Fruit fly (Drosophila melanogaster): ENCODE results near the gene pinta.

The pinta gene

DNA sequence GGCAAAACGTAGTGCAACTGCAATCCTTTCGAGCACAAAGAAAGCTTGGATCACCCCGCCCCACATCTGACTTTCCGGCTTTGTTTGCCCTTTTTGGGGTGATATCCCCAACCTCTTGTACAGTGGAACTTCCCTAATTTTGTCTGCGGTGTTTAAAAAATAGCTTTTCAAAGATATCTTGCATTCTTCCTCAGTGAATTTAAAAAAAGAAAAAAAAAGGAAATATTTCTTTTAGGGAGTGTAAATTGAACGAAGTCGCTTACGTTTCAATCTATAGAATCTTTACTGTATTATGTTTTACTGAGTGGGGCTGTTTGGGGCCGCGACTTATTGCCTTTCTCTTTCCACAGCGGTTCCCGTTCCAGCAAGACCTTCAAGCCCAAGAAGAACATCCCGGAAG lies 3.1 kb downstream of the pinta start (continued):
- no peak for TF ChIP-seq CG4707 (GFP tag; optimal IDR thresholded peaks at IDR 0.05)
- TF ChIP-seq CG5180 (GFP tag; optimal IDR thresholded peaks at IDR 0.05): no peak
- peak; percentile 17 for TF ChIP-seq slou (GFP tag; optimal IDR thresholded peaks at IDR 0.05)
- peak; percentile 56 for TF ChIP-seq CG31441 (GFP tag; IDR thresholded peaks at IDR 0.05)
- TF ChIP-seq pan (optimal IDR thresholded peaks at IDR 0.05): no peak
- TF ChIP-seq pan (GFP tag; optimal IDR thresholded peaks at IDR 0.05 in 1 of 2, IDR thresholded peaks at IDR 0.05 in 1 of 2): peak in 1 of 2 experiments; percentile 86
- TF ChIP-seq Chrac-16 (GFP tag; optimal IDR thresholded peaks at IDR 0.05): peak; percentile 37
- no peak for TF ChIP-seq zen2 (GFP tag; IDR thresholded peaks at IDR 0.05; ENCODE audit: partially characterized antibody)
- TF ChIP-seq Fer3 (tag; optimal IDR thresholded peaks at IDR 0.05): peak; percentile 69
- peak; percentile 26 for TF ChIP-seq phol (tag; optimal IDR thresholded peaks at IDR 0.05)
- no peak for TF ChIP-seq Blimp-1 (GFP tag; optimal IDR thresholded peaks at IDR 0.05)
- peak; percentile 10 for TF ChIP-seq CG12744 (GFP tag; optimal IDR thresholded peaks at IDR 0.05)
- no peak for TF ChIP-seq MTF-1 (GFP tag; optimal IDR thresholded peaks at IDR 0.05; ENCODE audit: borderline replicate concordance)
- peak; percentile 70; the same call in 1 of the 2 replicates for TF ChIP-seq NFAT (GFP tag; IDR thresholded peaks at IDR 0.05)
- no peak for TF ChIP-seq ham (GFP tag; IDR thresholded peaks at IDR 0.05)
- TF ChIP-seq jumu (GFP tag; optimal IDR thresholded peaks at IDR 0.05): no peak
- TF ChIP-seq stc (GFP tag; IDR thresholded peaks at IDR 0.05): peak; percentile 80
- TF ChIP-seq B-H2 (GFP tag; optimal IDR thresholded peaks at IDR 0.05): no peak
- TF ChIP-seq lbe (GFP tag; optimal IDR thresholded peaks at IDR 0.05): peak; percentile 64
- TF ChIP-seq CG4424 (GFP tag; optimal IDR thresholded peaks at IDR 0.05): peak; percentile 41
- TF ChIP-seq fd102C (GFP tag; optimal IDR thresholded peaks at IDR 0.05): no peak
- no peak for TF ChIP-seq trh (GFP tag; optimal IDR thresholded peaks at IDR 0.05)
- TF ChIP-seq Sox100B (GFP tag; optimal IDR thresholded peaks at IDR 0.05): no peak
- peak; percentile 63 for TF ChIP-seq Fer1 (GFP tag; optimal IDR thresholded peaks at IDR 0.05)
- TF ChIP-seq CG10209 (GFP tag; optimal IDR thresholded peaks at IDR 0.05): peak; percentile 33
- no peak for TF ChIP-seq vnd (GFP tag; IDR thresholded peaks at IDR 0.05; ENCODE audit: partially characterized antibody)
- TF ChIP-seq Nf-YB (GFP tag; optimal IDR thresholded peaks at IDR 0.05): peak; percentile 17
- TF ChIP-seq bowl (GFP tag; IDR thresholded peaks at IDR 0.05): peak; percentile 72
- TF ChIP-seq Sry-β (GFP tag; optimal IDR thresholded peaks at IDR 0.05): no peak
- TF ChIP-seq Mes4 (GFP tag; optimal IDR thresholded peaks at IDR 0.05): peak; percentile 26
- TF ChIP-seq CG12155 (GFP tag; optimal IDR thresholded peaks at IDR 0.05): peak; percentile 61
- no peak for TF ChIP-seq CG9609 (GFP tag; optimal IDR thresholded peaks at IDR 0.05)
- no peak for TF ChIP-seq hbn (GFP tag; IDR thresholded peaks at IDR 0.05; ENCODE audit: partially characterized antibody)
- peak; percentile 41 for TF ChIP-seq dmrt11E (tag; optimal IDR thresholded peaks at IDR 0.05)
- no peak for TF ChIP-seq zen (tag; optimal IDR thresholded peaks at IDR 0.05)
- TF ChIP-seq fru (optimal IDR thresholded peaks at IDR 0.05): no peak
- no peak for TF ChIP-seq CG2199 (GFP tag; IDR thresholded peaks at IDR 0.05)
- TF ChIP-seq Nf-YA (GFP tag; IDR thresholded peaks at IDR 0.05): 0 out of 2 replicates have a peak, but pooled peaks have one; percentile 28
- TF ChIP-seq eyg (GFP tag; optimal IDR thresholded peaks at IDR 0.05): peak; percentile 60
- peak; percentile 62 for TF ChIP-seq ind (GFP tag; optimal IDR thresholded peaks at IDR 0.05)
- TF ChIP-seq ranshi (GFP tag; IDR thresholded peaks at IDR 0.05): peak; percentile 82
- no peak for TF ChIP-seq br (optimal IDR thresholded peaks at IDR 0.05)
- TF ChIP-seq CG4282 (GFP tag; optimal IDR thresholded peaks at IDR 0.05): no peak
- no peak for TF ChIP-seq crol (GFP tag; IDR thresholded peaks at IDR 0.05)
- peak; percentile 63 for TF ChIP-seq CG14667 (GFP tag; IDR thresholded peaks at IDR 0.05)
- TF ChIP-seq CG12219 (GFP tag; optimal IDR thresholded peaks at IDR 0.05): no peak
